Worm (Caenorhabditis elegans) whole organism, L4/young adult: ENCODE data around the gene Y57A10A.2.
A peak's percentile ranks its signal among the peaks of the same experiment; 100 is the strongest.
"Not testable (repeated sequence)": the region's sequence is repeated elsewhere in the genome, so short reads cannot be mapped to it uniquely, and the experiment has no call there.

Experiments used
- W03F9.2 ChIP-seq: fragments of 150-350 bp; optimal IDR thresholded peaks from 2 replicates; lab custom pipeline; 2014; ENCODE audit warnings: missing biosample characterization, missing genetic modification characterization
- dao-5 ChIP-seq: sonication (generic microtip); optimal IDR thresholded peaks from 2 replicates; lab custom pipeline; 2016; ENCODE audit warnings: missing genotype, missing genetic modification characterization, moderate library complexity, missing compliant biosample characterization
- him-1 ChIP-seq: sonication (generic microtip); optimal IDR thresholded peaks from 2 replicates; lab custom pipeline; 2016; ENCODE audit warnings: missing genotype, missing genetic modification reagents, missing genetic modification characterization, missing compliant biosample characterization

Gene Y57A10A.2

DNA sequence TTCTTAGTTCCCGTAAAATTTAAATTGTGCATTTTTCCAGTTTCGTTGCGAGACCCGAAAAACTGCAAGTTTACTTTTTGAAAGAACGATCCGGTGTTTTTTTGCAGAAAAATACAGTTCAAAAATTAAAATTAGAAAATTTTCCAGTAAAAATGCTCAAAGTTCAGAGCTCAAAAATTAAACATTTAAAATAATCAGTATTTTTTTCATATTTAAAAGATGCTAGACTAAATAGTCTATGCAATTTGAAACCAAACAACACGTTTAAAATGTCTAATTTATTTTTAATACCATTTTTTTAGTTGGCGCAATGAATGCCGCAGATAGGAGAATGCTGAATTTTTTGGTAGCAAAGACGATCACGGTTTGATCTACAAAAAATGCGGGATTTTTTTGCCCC, at the start of gene Y57A10A.2:
TSS of gene Y57A10A.2 (plus strand) at position 301 of the 400 bp plus-strand sequence.
- TF ChIP-seq him-1 (tag; lab: Kevin White, UChicago) (no peak), dao-5 (tag; lab: Kevin White, UChicago) (no peak), W03F9.2 (no peak)

DNA sequence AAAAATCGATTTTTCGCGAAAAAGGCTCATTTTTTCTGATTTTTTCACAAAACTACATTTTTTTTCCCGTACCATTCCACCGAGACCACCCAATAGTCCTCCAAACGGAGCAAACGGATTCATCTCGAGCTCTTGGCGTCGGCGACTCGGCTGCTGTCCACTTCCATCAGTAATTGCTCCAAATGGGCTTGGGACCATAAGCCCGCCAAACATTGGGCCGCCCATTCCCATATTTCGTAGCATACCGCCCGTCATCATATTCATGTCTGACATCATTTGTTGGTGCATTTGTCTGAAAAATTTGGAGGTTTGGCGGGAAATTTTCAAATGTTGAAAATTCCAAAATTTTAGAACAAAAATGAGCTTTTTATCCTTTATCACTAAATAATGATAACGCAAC, 48.7 kb upstream of the Y57A10A.2 start:
- TF ChIP-seq him-1 (tag; lab: Kevin White, UChicago) = no peak
- TF ChIP-seq W03F9.2 = no peak
- TF ChIP-seq dao-5 (tag; lab: Kevin White, UChicago) = no peak

DNA sequence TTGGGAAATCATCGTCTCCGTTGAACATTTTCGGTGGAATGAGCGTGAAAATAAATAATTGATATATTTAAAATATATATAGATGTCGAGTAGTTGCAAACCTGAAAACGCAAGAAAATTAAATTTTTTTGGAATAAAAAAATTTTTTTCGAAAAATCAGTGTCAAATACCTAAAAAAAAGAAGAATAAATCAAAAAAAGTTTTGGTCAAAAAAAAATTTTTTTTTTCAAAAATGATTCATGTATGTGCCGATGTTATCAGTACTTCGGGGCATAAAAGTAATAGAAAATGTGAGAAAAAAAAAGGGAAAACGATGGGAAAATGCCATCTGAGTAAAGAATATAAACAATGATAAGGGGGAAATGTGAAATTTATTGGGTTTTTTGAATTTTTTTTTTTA, 47.5 kb upstream of the Y57A10A.2 start, which contains the start of gene Y17G7B.17:
TSS of gene Y17G7B.17 (minus strand) at position 101 of the 400 bp plus-strand sequence.
- TF ChIP-seq W03F9.2 = peak; percentile 17
- no peak for TF ChIP-seq dao-5 (tag; lab: Kevin White, UChicago)

DNA sequence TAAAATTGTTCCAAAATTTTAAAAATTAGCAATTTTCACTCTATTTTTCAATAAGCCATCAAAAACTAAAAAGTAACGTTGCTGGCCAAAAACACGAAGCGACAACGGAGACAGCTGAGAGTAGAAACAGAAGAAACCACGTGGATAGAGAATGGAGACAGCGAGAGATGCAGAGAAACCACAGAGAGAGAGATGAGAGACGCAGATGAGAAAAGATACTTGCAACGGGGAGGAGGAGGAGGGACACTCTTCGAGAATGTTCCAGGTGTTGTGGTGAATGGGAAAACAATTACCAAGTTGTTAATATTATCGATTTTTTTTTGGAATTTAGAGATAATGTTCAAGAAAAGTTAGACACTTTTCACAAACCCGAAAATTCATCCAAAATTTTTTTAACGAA, 45.1 kb upstream of the Y57A10A.2 start:
- TF ChIP-seq him-1 (tag; lab: Kevin White, UChicago) (peak; percentile 25), dao-5 (tag; lab: Kevin White, UChicago) (no peak), W03F9.2 (peak; percentile 93)

DNA sequence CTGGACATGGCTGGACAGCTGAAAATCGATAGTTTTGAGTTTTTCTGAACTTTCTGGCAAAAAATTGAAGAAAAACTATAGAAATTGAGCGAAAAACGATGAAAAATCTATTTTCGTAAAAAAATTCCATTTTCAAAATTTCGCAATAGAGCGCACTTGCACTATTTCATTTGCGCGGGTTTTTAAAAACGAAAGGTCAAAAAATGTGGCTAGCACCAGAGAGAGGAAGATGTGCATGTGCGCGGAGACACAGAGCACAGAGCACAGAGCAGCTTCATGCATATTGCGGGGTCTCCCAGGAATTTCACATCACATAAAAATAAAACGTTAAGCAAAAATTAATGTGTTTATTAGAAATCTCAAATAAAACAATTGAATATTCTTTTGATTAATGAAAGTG, 39.6 kb upstream of the Y57A10A.2 start, which contains the start of gene Y17G7B.18:
TSS of gene Y17G7B.18 (minus strand) at position 18 of the 400 bp plus-strand sequence.
- TF ChIP-seq him-1 (tag; lab: Kevin White, UChicago) (peak; percentile 35), W03F9.2 (peak; percentile 54), dao-5 (tag; lab: Kevin White, UChicago) (no peak)

DNA sequence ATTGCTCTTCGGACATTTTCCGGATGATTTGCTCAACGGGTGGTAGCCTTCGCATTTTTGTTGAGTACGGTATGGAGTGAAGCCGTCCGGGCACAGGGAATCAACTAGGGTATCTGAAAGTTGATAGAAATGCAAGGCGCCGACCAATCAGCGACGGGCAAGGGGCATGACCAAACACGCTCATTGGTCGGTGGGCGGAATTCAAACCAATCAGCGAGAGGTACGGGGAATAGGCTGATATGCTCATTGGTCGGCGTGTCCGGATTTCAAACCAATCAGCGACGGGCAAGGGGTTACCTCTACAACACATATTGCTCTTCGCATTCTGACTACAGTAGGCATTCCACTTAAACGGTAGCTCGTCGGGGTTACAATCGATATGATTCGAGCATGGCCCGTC, 38.6 kb upstream of the Y57A10A.2 start:
- TF ChIP-seq W03F9.2 = no peak
- no peak for TF ChIP-seq him-1 (tag; lab: Kevin White, UChicago)
- no peak for TF ChIP-seq dao-5 (tag; lab: Kevin White, UChicago)

DNA sequence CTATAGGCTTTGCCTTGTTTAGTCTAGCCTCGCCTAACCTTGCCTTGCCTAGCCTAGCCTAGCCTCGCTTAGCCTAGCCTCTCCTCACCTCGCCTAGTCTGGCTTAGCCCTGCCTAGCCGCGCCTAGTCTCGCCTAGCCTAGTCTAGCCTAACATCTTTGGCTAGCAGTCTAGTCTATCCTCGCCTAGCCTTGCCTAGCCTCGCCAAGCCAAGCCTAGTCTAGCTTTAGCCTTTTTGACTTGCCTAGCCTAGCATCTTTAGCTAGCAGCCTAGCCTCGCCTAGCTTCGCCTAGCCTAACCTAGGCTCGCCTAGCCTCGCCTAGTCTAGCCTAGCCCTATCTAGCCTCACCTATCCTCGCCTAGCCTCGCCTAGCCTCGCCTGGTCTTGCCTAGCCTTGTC, 36.4 kb upstream of the Y57A10A.2 start:
- TF ChIP-seq W03F9.2 = no peak
- TF ChIP-seq dao-5 (tag; lab: Kevin White, UChicago) = no peak
- TF ChIP-seq him-1 (tag; lab: Kevin White, UChicago) = no peak

DNA sequence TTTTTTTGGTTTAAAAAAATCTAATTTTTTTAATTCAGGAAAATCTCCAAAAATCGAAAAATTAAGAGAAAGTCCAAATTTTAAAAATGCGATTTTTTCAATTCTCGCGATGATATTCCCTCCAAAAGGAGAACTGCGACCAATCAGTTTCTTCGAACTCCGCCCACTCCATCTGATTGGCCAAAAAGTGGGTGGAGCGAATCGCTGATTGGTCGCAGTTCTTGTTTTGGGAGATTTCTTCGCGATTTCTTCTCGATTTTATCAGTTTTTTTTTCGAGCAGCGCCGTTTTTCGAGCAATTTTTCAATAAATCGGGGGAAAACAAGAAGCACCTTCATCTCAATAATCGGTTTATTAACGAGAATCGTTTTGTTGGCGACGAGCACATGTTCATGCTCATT, 17.0 kb upstream of the Y57A10A.2 start:
- no peak for TF ChIP-seq dao-5 (tag; lab: Kevin White, UChicago)
- no peak for TF ChIP-seq W03F9.2
- no peak for TF ChIP-seq him-1 (tag; lab: Kevin White, UChicago)

DNA sequence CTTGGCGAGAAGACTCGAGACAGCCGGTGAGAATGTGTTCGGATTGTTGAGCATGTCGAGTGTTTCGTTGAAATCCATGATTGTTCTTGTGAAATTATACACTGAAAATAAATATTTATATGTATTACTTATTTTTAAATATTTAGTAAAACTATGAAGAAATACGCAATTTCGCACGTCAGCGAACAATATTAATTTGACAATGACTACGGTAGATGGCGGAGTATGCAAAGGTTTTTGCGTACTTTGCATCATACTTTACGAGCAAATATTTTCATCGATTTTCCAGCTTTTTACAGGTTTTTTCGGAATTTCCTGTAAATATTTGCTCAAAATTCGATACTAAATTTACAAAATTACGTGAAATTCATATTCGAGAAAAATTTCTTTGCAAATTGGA, 16.6 kb upstream of the Y57A10A.2 start, which contains the start of gene set-24:
TSS of gene set-24 (minus strand) at position 101 of the 400 bp plus-strand sequence.
- TF ChIP-seq dao-5 (tag; lab: Kevin White, UChicago) (no peak), W03F9.2 (no peak), him-1 (tag; lab: Kevin White, UChicago) (no peak)

DNA sequence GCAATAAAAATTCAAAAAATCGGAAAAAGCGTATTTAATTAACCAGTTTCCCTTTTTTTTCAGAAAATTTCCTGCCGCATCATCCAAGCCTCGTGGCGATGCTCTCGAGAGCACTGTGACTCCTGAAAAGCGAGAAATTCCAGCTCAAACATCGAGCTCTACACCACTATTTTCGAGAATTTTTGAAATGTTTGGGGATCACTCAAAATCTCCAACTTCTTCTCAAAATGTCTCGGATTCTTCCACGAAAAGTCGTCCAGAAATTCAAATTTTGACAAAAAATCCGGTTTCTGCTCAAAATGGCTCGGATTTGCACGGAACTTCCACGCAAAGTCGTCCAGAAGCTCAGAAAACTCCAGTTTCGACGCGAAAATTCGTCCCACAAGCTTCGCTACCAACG, 9.4 kb upstream of the Y57A10A.2 start:
- TF ChIP-seq W03F9.2 (no peak), him-1 (tag; lab: Kevin White, UChicago) (no peak)

DNA sequence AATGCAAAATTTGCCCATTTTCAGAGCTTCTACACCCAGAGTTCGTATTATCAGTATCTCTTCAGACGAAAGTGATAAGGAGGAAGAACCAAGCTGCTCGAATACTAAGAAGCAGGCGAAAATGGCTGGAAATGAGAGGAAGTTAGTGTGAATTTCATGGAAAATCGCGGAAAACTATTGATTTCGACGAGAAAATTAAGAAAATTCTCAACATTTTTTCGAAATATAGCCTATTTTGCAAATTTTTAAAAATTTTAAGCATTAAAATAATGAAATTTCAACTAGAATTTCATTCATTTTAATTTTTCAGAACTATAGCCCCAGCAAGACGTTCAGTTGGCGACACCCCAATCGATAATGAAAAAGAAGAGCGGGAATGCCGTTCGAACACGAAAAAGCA, 3.9 kb upstream of the Y57A10A.2 start:
- TF ChIP-seq W03F9.2 (no peak), dao-5 (tag; lab: Kevin White, UChicago) (no peak), him-1 (tag; lab: Kevin White, UChicago) (no peak)

DNA sequence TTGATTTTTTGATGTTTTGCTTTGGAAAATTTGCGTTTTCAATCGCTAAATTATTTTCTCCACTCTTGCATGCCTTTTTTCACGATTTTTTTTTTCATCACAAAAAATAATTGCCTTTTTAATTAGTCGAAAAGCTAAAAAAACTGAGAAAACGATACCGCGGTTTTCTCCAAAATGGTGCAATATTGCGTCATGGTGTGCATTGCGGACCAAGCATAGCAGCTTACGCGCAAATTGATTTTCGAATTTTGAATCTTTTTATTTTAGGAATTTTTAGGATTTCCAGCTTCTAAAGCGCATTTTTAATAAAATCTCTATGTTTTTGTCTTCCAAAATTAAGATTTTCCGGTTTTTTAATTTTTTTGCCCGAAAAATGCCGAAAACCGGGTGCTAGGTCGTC, 2.8 kb downstream of the Y57A10A.2 start:
- no peak for TF ChIP-seq dao-5 (tag; lab: Kevin White, UChicago)
- TF ChIP-seq W03F9.2 = no peak
- no peak for TF ChIP-seq him-1 (tag; lab: Kevin White, UChicago)

DNA sequence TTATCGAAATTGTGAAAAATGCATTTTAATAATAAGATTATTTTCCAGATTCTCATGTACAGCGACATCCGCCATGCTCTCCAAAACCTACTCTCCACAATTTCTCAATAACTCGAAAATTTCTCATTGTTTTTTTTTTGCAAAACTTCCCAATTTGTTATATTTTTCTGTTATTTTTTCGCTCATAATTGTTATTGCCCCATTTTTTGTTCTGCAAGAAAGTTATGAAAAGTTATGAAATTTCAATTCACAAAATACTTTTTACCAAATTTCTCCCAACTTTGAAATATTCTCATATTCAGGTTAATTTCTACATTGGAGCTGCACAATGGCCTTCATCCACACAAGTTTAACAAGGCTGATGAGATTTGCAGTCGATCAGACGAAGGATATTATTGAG, 4.2 kb downstream of the Y57A10A.2 start, which contains the start of gene Y57A10A.4:
TSS of gene Y57A10A.4 (plus strand) at position 301 of the 400 bp plus-strand sequence.
- TF ChIP-seq dao-5 (tag; lab: Kevin White, UChicago); W03F9.2; him-1 (tag; lab: Kevin White, UChicago): not testable (repeated sequence)

DNA sequence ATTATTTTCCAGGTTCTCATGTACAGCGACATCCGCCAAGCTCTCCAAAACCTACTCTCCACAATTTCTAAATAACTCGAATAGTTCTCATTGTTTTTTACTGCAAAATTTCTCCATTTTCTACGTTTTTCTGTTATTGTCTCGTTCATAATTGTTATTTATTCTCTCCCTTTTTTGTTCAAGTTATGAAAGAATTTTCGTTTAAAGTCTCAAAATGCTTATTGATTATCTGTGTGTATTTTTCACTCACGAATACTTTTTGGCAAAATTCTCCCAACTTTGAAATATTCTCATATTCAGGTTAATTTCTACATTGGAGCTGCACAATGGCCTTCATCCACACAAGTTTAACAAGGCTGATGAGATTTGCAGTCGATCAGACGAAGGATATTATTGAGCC, 6.8 kb downstream of the Y57A10A.2 start, which contains the start of gene Y57A10A.5:
TSS of gene Y57A10A.5 (plus strand) at position 301 of the 400 bp plus-strand sequence.
- not testable (repeated sequence) for TF ChIP-seq W03F9.2; dao-5 (tag; lab: Kevin White, UChicago); him-1 (tag; lab: Kevin White, UChicago)

DNA sequence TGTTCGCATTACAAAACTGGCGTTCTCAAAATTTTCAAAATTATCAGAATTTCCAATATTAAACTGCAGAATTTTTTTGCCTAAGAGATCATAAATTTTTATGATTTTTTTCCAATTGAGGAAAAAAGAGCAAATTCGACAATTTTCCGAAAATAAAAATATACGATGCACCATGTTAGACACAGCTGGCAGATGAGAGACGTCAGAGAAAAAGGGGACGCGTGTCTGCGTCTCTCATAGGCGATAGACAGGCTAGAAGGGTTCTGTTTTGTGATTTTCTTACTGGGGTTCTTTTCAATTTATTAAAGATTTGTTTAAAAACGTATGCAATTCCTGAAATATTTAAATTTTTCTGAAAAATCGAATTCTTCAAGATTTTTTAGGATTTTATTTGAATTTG, 15.6 kb downstream of the Y57A10A.2 start:
- TF ChIP-seq dao-5 (tag; lab: Kevin White, UChicago) = no peak
